Fruit fly (Drosophila melanogaster): ENCODE measurements around the gene CG12320.

CG12320 gene

dm6 chr3R:18227385-18227784, 25.1 kb downstream of the CG12320 start:
- TF ChIP-seq CG7368 (GFP tag; optimal IDR thresholded peaks at IDR 0.05) (no peak), CG9139 (GFP tag; optimal IDR thresholded peaks at IDR 0.05) (no peak), vri (GFP tag; optimal IDR thresholded peaks at IDR 0.05) (peak; percentile 49), Hr39 (GFP tag; optimal IDR thresholded peaks at IDR 0.05) (no peak), CG16779 (tag; optimal IDR thresholded peaks at IDR 0.05) (no peak), pdm3 (GFP tag; optimal IDR thresholded peaks at IDR 0.05) (no peak), cyc (GFP tag; optimal IDR thresholded peaks at IDR 0.05) (no peak), svp (GFP tag) (peak; percentile 95)

dm6 chr3R:18226809-18227157, 25.8 kb downstream of the CG12320 start:
- TF ChIP-seq CG8119 (GFP tag; IDR thresholded peaks at IDR 0.05): no peak
- no peak for TF ChIP-seq Hr39 (GFP tag; optimal IDR thresholded peaks at IDR 0.05)
- no peak for TF ChIP-seq topi (GFP tag; optimal IDR thresholded peaks at IDR 0.05)
- TF ChIP-seq Smox (GFP tag; optimal IDR thresholded peaks at IDR 0.05): no peak
- no peak for TF ChIP-seq Hr38 (GFP tag; optimal IDR thresholded peaks at IDR 0.05)
- no peak for TF ChIP-seq dsx (GFP tag; optimal IDR thresholded peaks at IDR 0.05; ENCODE audit: poor library complexity, severe bottlenecking)
- no peak for TF ChIP-seq salr (GFP tag; optimal IDR thresholded peaks at IDR 0.05)
- TF ChIP-seq CG31627 (GFP tag; optimal IDR thresholded peaks at IDR 0.05): no peak
- TF ChIP-seq pdm3 (GFP tag; optimal IDR thresholded peaks at IDR 0.05): no peak
- no peak for TF ChIP-seq CG4318 (GFP tag; optimal IDR thresholded peaks at IDR 0.05)
- no peak for TF ChIP-seq OdsH (GFP tag; optimal IDR thresholded peaks at IDR 0.05)
- no peak for TF ChIP-seq fkh (GFP tag; optimal IDR thresholded peaks at IDR 0.05)
- TF ChIP-seq fd85E (GFP tag; optimal IDR thresholded peaks at IDR 0.05): no peak
- no peak for TF ChIP-seq achi (GFP tag; optimal IDR thresholded peaks at IDR 0.05)
- TF ChIP-seq CG6808 (GFP tag; optimal IDR thresholded peaks at IDR 0.05): no peak

- peak; percentile 28 for TF ChIP-seq dsx (GFP tag; optimal IDR thresholded peaks at IDR 0.05; ENCODE audit: poor library complexity, severe bottlenecking)
- no peak for TF ChIP-seq CG7368 (GFP tag; optimal IDR thresholded peaks at IDR 0.05)
- no peak for TF ChIP-seq CG6276 (GFP tag; optimal IDR thresholded peaks at IDR 0.05)
- no peak for TF ChIP-seq fd59A (GFP tag; optimal IDR thresholded peaks at IDR 0.05)
- no peak for TF ChIP-seq Eip93F (GFP tag; optimal IDR thresholded peaks at IDR 0.05)
- no peak for TF ChIP-seq CG10669 (GFP tag; optimal IDR thresholded peaks at IDR 0.05)
- no peak for TF ChIP-seq Gug (GFP tag; IDR thresholded peaks at IDR 0.05)
- no peak for TF ChIP-seq Smox (GFP tag; optimal IDR thresholded peaks at IDR 0.05)
- no peak for TF ChIP-seq Ets21C (GFP tag; optimal IDR thresholded peaks at IDR 0.05)
- TF ChIP-seq CG6792 (GFP tag; optimal IDR thresholded peaks at IDR 0.05): no peak
- no peak for TF ChIP-seq CG9139 (GFP tag; optimal IDR thresholded peaks at IDR 0.05)
- peak; percentile 17 for TF ChIP-seq esn (GFP tag; optimal IDR thresholded peaks at IDR 0.05)
- TF ChIP-seq vri (GFP tag; optimal IDR thresholded peaks at IDR 0.05): peak; percentile 82
- no peak for TF ChIP-seq CG6808 (GFP tag; optimal IDR thresholded peaks at IDR 0.05)
- no peak for TF ChIP-seq CG15336 (GFP tag; IDR thresholded peaks at IDR 0.05)
- no peak for TF ChIP-seq OdsH (GFP tag; optimal IDR thresholded peaks at IDR 0.05)
- TF ChIP-seq CG4318 (GFP tag; optimal IDR thresholded peaks at IDR 0.05): no peak
- no peak for TF ChIP-seq CG6854 (GFP tag; optimal IDR thresholded peaks at IDR 0.05)
- peak; percentile 2 for TF ChIP-seq topi (GFP tag; optimal IDR thresholded peaks at IDR 0.05)
- no peak for TF ChIP-seq Sox102F (GFP tag; optimal IDR thresholded peaks at IDR 0.05)
- TF ChIP-seq lz (GFP tag; optimal IDR thresholded peaks at IDR 0.05): peak; percentile 19
- TF ChIP-seq spab (GFP tag; optimal IDR thresholded peaks at IDR 0.05): no peak
- no peak for TF ChIP-seq CG10631 (GFP tag; optimal IDR thresholded peaks at IDR 0.05)
- peak; percentile 7 for TF ChIP-seq Sox14 (GFP tag; optimal IDR thresholded peaks at IDR 0.05)
- TF ChIP-seq CG11902 (GFP tag; optimal IDR thresholded peaks at IDR 0.05): no peak
- TF ChIP-seq fkh (GFP tag; optimal IDR thresholded peaks at IDR 0.05): peak; percentile 79
- no peak for TF ChIP-seq Hr4 (GFP tag; optimal IDR thresholded peaks at IDR 0.05)
- TF ChIP-seq CG6163 (GFP tag; IDR thresholded peaks at IDR 0.05): no peak
- TF ChIP-seq salr (GFP tag; optimal IDR thresholded peaks at IDR 0.05): no peak
- TF ChIP-seq CG32006 (GFP tag; optimal IDR thresholded peaks at IDR 0.05): no peak
- no peak for TF ChIP-seq CG31627 (GFP tag; optimal IDR thresholded peaks at IDR 0.05)
- no peak for TF ChIP-seq CG8319 (GFP tag; optimal IDR thresholded peaks at IDR 0.05)
- TF ChIP-seq CG8632 (GFP tag; optimal IDR thresholded peaks at IDR 0.05): no peak
- TF ChIP-seq Met (GFP tag; optimal IDR thresholded peaks at IDR 0.05): no peak
- TF ChIP-seq svp (GFP tag): peak; percentile 75
- no peak for TF ChIP-seq Sox15 (GFP tag; optimal IDR thresholded peaks at IDR 0.05)
These were observed 26.3 kb downstream of the CG12320 start, which contains the start of the genes CG7168 and Mdh2 for dm6 chr3R:18226043-18226808. TSS of gene CG7168 (minus strand) at chr3R:18226082. TSS of gene Mdh2 (plus strand) at chr3R:18226396.

All from whole organism, prepupa.